Fruit fly (Drosophila melanogaster) whole organism, wandering third instar larva: ENCODE measurements around the gene Esp.
A peak's percentile ranks its signal among the peaks of the same experiment; 100 is the strongest.

ENCODE experiments used
- Abd-B ChIP-seq: fragments of >200 bp; optimal IDR thresholded peaks from 2 replicates; lab custom pipeline; 2017; ENCODE audit warnings: missing biosample characterization, missing genetic modification characterization
- CG32264 ChIP-seq: fragments of 200-800 bp; sonication (Bioruptor generic); optimal IDR thresholded peaks from 2 replicates; lab custom pipeline; 2016; ENCODE audit warnings: missing biosample characterization, missing genetic modification characterization
- CG9705 ChIP-seq: fragments of 200-800 bp; sonication (Bioruptor generic); optimal IDR thresholded peaks from 2 replicates; lab custom pipeline; 2018; ENCODE audit warnings: missing biosample characterization, mild to moderate bottlenecking, missing genetic modification characterization
- CrebA ChIP-seq: fragments of 200-800 bp; sonication (Bioruptor generic); optimal IDR thresholded peaks from 2 replicates; lab custom pipeline; 2016; ENCODE audit warnings: missing biosample characterization, mild to moderate bottlenecking, missing genetic modification characterization, borderline replicate concordance
- Dfd ChIP-seq: fragments of >200 bp; optimal IDR thresholded peaks from 2 replicates; lab custom pipeline; 2017; ENCODE audit warnings: missing biosample characterization, missing genetic modification characterization
- Dif ChIP-seq: fragments of 200-275, 200-300 bp; sonication (Bioruptor generic); optimal IDR thresholded peaks from 2 replicates; lab custom pipeline; 2018; ENCODE audit warnings: missing biosample characterization, missing genetic modification characterization; ENCODE audit not compliant: partially characterized antibody
- GATAd ChIP-seq: sonication (Bioruptor generic); optimal IDR thresholded peaks from 2 replicates; lab custom pipeline; 2016; ENCODE audit warnings: missing biosample characterization, missing genetic modification characterization
- HLH106 ChIP-seq: fragments of 200-800 bp; optimal IDR thresholded peaks from 3 replicates; lab custom pipeline; 2019; ENCODE audit warnings: missing biosample characterization, mild to moderate bottlenecking, missing genetic modification characterization, moderate library complexity
- Hnf4 ChIP-seq: fragments of 200-800 bp; sonication (Bioruptor generic); optimal IDR thresholded peaks from 2 replicates; lab custom pipeline; 2016; ENCODE audit warnings: missing biosample characterization, mild to moderate bottlenecking, missing genetic modification characterization
- Hr78 ChIP-seq: fragments of >200 bp; optimal IDR thresholded peaks from 2 replicates; lab custom pipeline; 2017; ENCODE audit warnings: missing biosample characterization, missing genetic modification characterization
- Hr83 ChIP-seq: fragments of 200-300 bp; sonication (Bioruptor generic); optimal IDR thresholded peaks from 2 replicates; lab custom pipeline; 2016; ENCODE audit warnings: missing biosample characterization, mild to moderate bottlenecking, missing genetic modification characterization, moderate library complexity; ENCODE audit not compliant: poor library complexity, severe bottlenecking
- Jra ChIP-seq: sonication (Bioruptor generic); optimal IDR thresholded peaks from 2 replicates; lab custom pipeline; 2016; ENCODE audit warnings: missing biosample characterization, missing genetic modification characterization
- Mio ChIP-seq: sonication (Bioruptor generic); optimal IDR thresholded peaks from 2 replicates; lab custom pipeline; 2016; ENCODE audit warnings: missing biosample characterization, missing genetic modification characterization
- Myc ChIP-seq: fragments of >200 bp; optimal IDR thresholded peaks from 2 replicates; lab custom pipeline; 2017
- N ChIP-seq: fragments of >200 bp; optimal IDR thresholded peaks from 2 replicates; lab custom pipeline; 2018; ENCODE audit warnings: missing biosample characterization, missing external identifiers, missing genetic modification characterization
- OdsH ChIP-seq: fragments of 200-800 bp; sonication (Bioruptor generic); optimal IDR thresholded peaks from 2 replicates; lab custom pipeline; 2016; ENCODE audit warnings: missing biosample characterization, mild to moderate bottlenecking, missing genetic modification characterization
- Rel ChIP-seq, 2 experiments: fragments of 200-800 bp; sonication (Bioruptor generic) in 1 of 2; optimal IDR thresholded peaks; 2 replicates in 1 of 2; 3 replicates in 1 of 2; lab custom pipeline; 2016 to 2019; ENCODE audit warnings: mild to moderate bottlenecking in 2 of 2, missing biosample characterization in 2 of 2, missing genetic modification characterization in 2 of 2, moderate library complexity in 1 of 2
- Sp1 ChIP-seq: fragments of 200-800 bp; sonication (Bioruptor generic); optimal IDR thresholded peaks from 3 replicates; lab custom pipeline; 2019; ENCODE audit warnings: missing biosample characterization, mild to moderate bottlenecking, missing genetic modification characterization, moderate library complexity
- Vsx2 ChIP-seq: fragments of 200-300, 225-300 bp; sonication (Bioruptor generic); optimal IDR thresholded peaks from 2 replicates; lab custom pipeline; 2018; ENCODE audit warnings: missing biosample characterization, missing genetic modification characterization; ENCODE audit not compliant: partially characterized antibody
- br ChIP-seq: fragments of 200-800 bp; sonication (Bioruptor generic); optimal IDR thresholded peaks from 2 replicates; lab custom pipeline; 2016; ENCODE audit warnings: missing biosample characterization, missing genetic modification characterization
- brk ChIP-seq: fragments of 200-800 bp; sonication (Bioruptor generic); optimal IDR thresholded peaks from 2 replicates; lab custom pipeline; 2016; ENCODE audit warnings: missing biosample characterization, mild to moderate bottlenecking, missing genetic modification characterization
- dl ChIP-seq, 2 experiments: fragments of 175-275, 200-275 bp in 1 of 2; fragments of 200-275 bp in 1 of 2; sonication (Bioruptor generic); optimal IDR thresholded peaks; lab custom pipeline; 2018; ENCODE audit warnings: mild to moderate bottlenecking in 2 of 2, missing biosample characterization in 2 of 2, missing genetic modification characterization in 2 of 2, moderate library complexity in 2 of 2; ENCODE audit not compliant: partially characterized antibody in 2 of 2, insufficient read depth in 1 of 2
- dmrt93B ChIP-seq: fragments of 200-800 bp; sonication (Bioruptor generic); optimal IDR thresholded peaks from 2 replicates; lab custom pipeline; 2018; ENCODE audit warnings: missing biosample characterization, mild to moderate bottlenecking, missing genetic modification characterization
- dsf ChIP-seq: sonication (Bioruptor generic); optimal IDR thresholded peaks from 2 replicates; lab custom pipeline; 2016; ENCODE audit warnings: missing biosample characterization, missing genetic modification characterization, borderline replicate concordance
- ey ChIP-seq: fragments of 200-800 bp; sonication (Bioruptor generic); optimal IDR thresholded peaks from 2 replicates; lab custom pipeline; 2016; ENCODE audit warnings: missing biosample characterization, missing genetic modification characterization
- foxo ChIP-seq, 2 experiments: fragments of 200-800 bp; sonication (Bioruptor generic); optimal IDR thresholded peaks; 2 replicates in 1 of 2; 3 replicates in 1 of 2; lab custom pipeline; 2016 to 2017; ENCODE audit warnings: missing biosample characterization in 2 of 2, missing genetic modification characterization in 2 of 2
- fru ChIP-seq: fragments of 200-800 bp; sonication (Bioruptor generic); optimal IDR thresholded peaks from 3 replicates; lab custom pipeline; 2016; ENCODE audit warnings: missing biosample characterization, mild to moderate bottlenecking, missing genetic modification characterization
- h ChIP-seq: fragments of 200-800 bp; sonication (Bioruptor generic); optimal IDR thresholded peaks from 3 replicates; lab custom pipeline; 2016; ENCODE audit warnings: missing biosample characterization, mild to moderate bottlenecking, missing genetic modification characterization
- jim ChIP-seq: fragments of 175-275, 200-325 bp; sonication (Bioruptor generic); optimal IDR thresholded peaks from 2 replicates; lab custom pipeline; 2016; ENCODE audit warnings: missing biosample characterization, mild to moderate bottlenecking, missing genetic modification characterization
- lola ChIP-seq: fragments of >200 bp; optimal IDR thresholded peaks from 2 replicates; lab custom pipeline; 2017; ENCODE audit warnings: missing biosample characterization, missing genetic modification characterization
- pan ChIP-seq: fragments of >200 bp; optimal IDR thresholded peaks from 2 replicates; lab custom pipeline; 2017
- psq ChIP-seq: fragments of 200-800 bp; sonication (Bioruptor generic); optimal IDR thresholded peaks from 3 replicates; lab custom pipeline; 2017; ENCODE audit warnings: missing biosample characterization, mild to moderate bottlenecking, missing genetic modification characterization, moderate library complexity
- rgr ChIP-seq: fragments of 200-800 bp; sonication (Bioruptor generic); optimal IDR thresholded peaks from 3 replicates; lab custom pipeline; 2016; ENCODE audit warnings: missing biosample characterization, mild to moderate bottlenecking, missing genetic modification characterization
- sage ChIP-seq: fragments of 200-800 bp; sonication (Bioruptor generic); optimal IDR thresholded peaks from 2 replicates; lab custom pipeline; 2016; ENCODE audit warnings: missing biosample characterization, mild to moderate bottlenecking, missing genetic modification characterization
- sv ChIP-seq: fragments of 200-800 bp; sonication (Bioruptor generic); optimal IDR thresholded peaks from 3 replicates; lab custom pipeline; 2016; ENCODE audit warnings: missing biosample characterization, missing genetic modification characterization
- tai ChIP-seq: sonication (Bioruptor generic); optimal IDR thresholded peaks from 2 replicates; lab custom pipeline; 2016; ENCODE audit warnings: missing biosample characterization, missing genetic modification characterization
- usp ChIP-seq: fragments of >200 bp; optimal IDR thresholded peaks from 2 replicates; lab custom pipeline; 2017; ENCODE audit warnings: missing biosample characterization, missing genetic modification characterization
- woc ChIP-seq: sonication (Bioruptor generic); optimal IDR thresholded peaks from 2 replicates; lab custom pipeline; 2016; ENCODE audit warnings: missing biosample characterization, mild to moderate bottlenecking, missing genetic modification characterization

Esp gene

DNA sequence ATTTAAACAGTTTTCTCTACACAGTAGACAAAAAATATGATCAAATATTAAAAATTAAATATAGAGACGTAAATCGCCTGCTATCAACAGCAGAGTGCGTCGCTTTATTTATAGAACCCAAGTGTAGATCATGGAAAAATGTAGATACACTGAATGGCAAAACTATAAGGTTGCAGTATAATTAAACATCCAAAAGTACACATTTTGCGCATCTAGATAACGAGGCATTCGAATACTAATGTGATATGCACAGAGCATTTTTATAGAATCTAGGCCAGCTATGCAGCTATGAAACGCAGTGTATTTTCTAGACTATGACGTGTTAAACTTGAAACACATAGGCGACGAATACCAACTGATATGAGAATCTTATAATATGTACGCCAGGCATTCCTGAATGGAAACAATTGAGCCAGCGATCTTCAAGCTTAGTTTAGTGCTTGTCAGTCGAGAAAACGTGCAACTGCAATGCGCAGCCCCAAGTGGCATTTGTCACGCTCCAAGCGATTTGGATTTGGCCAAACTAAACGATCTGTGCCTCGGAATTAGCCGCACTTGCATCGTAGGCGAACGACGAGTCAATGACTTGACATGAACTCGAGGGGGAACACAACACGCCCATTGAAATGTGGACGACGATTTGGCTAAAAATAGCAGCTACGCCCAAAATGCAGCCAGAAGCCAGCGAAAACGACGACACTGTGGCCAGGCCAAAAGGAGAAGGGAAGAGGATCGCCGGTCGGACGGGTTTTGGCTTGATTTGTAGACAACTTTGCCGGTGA, 30.7 kb upstream of the Esp start:
- TF ChIP-seq Mio (GFP tag; lab: Kevin White, UChicago) (peak; percentile 66), Hr78 (no peak), h (GFP tag; lab: Kevin White, UChicago) (peak; percentile 97), Myc (lab: Kevin White, UChicago) (no peak), foxo (GFP tag; optimal IDR thresholded peaks at IDR 0.05; lab: Kevin White, UChicago) (peak; percentile 87 to 95), CrebA (GFP tag; lab: Kevin White, UChicago) (no peak), dsf (GFP tag; lab: Kevin White, UChicago) (peak; percentile 61), usp (GFP tag; lab: Kevin White, UChicago) (no peak), Abd-B (GFP tag; lab: Kevin White, UChicago) (no peak), Dfd (no peak), sv (peak; percentile 88), CG9705 (GFP tag; lab: Kevin White, UChicago) (peak; percentile 41), dl (GFP tag; optimal IDR thresholded peaks at IDR 0.05; lab: Kevin White, UChicago; ENCODE audit: insufficient read depth in 1 of 2, partially characterized antibody in 2 of 2) (no peak), tai (peak; percentile 91), CG32264 (GFP tag; lab: Kevin White, UChicago) (peak; percentile 83), fru (GFP tag; lab: Kevin White, UChicago) (peak; percentile 95), Dif (GFP tag; lab: Kevin White, UChicago) (no peak), Vsx2 (GFP tag; lab: Kevin White, UChicago) (no peak), N (GFP tag; lab: Kevin White, UChicago) (no peak), sage (GFP tag; lab: Kevin White, UChicago) (peak; percentile 58), br (GFP tag; lab: Kevin White, UChicago) (peak; percentile 94), HLH106 (tag; lab: Kevin White, UChicago) (peak; percentile 91), OdsH (peak; percentile 94), lola (GFP tag; lab: Kevin White, UChicago) (no peak), jim (GFP tag; lab: Kevin White, UChicago) (no peak), rgr (GFP tag; lab: Kevin White, UChicago) (peak; percentile 96), Hnf4 (peak; percentile 94), Hr83 (GFP tag; lab: Kevin White, UChicago) (peak; percentile 58), ey (GFP tag; lab: Kevin White, UChicago) (peak; percentile 96), Rel (GFP tag; optimal IDR thresholded peaks at IDR 0.05; lab: Kevin White, UChicago) (peak; percentile 4), Rel (tag; optimal IDR thresholded peaks at IDR 0.05; lab: Kevin White, UChicago) (peak; percentile 65), Jra (GFP tag; lab: Kevin White, UChicago) (peak; percentile 92), brk (GFP tag; lab: Kevin White, UChicago) (peak; percentile 74), pan (lab: Kevin White, UChicago) (no peak), woc (GFP tag; lab: Kevin White, UChicago) (peak; percentile 73), psq (GFP tag; lab: Kevin White, UChicago) (peak; percentile 85), dmrt93B (GFP tag; lab: Kevin White, UChicago) (peak; percentile 81), GATAd (GFP tag; lab: Kevin White, UChicago) (peak; percentile 78), Sp1 (peak; percentile 89)
- TF ChIP-seq, all 38 proteins: peak for 25

dm6 chr3R:24812394-24812793, 29.3 kb upstream of the Esp start:
- no peak for TF ChIP-seq dmrt93B (GFP tag; lab: Kevin White, UChicago)
- TF ChIP-seq Vsx2 (GFP tag; lab: Kevin White, UChicago), result no peak
- TF ChIP-seq jim (GFP tag; lab: Kevin White, UChicago), result no peak
- TF ChIP-seq Rel (GFP tag; optimal IDR thresholded peaks at IDR 0.05; lab: Kevin White, UChicago), result no peak
- no peak for TF ChIP-seq Rel (tag; optimal IDR thresholded peaks at IDR 0.05; lab: Kevin White, UChicago)
- no peak for TF ChIP-seq usp (GFP tag; lab: Kevin White, UChicago)
- TF ChIP-seq Hnf4, result no peak
- TF ChIP-seq Mio (GFP tag; lab: Kevin White, UChicago), result no peak
- no peak for TF ChIP-seq psq (GFP tag; lab: Kevin White, UChicago)
- no peak for TF ChIP-seq HLH106 (tag; lab: Kevin White, UChicago)
- TF ChIP-seq dsf (GFP tag; lab: Kevin White, UChicago), result no peak
- TF ChIP-seq fru (GFP tag; lab: Kevin White, UChicago), result no peak
- no peak for TF ChIP-seq woc (GFP tag; lab: Kevin White, UChicago)
- no peak for TF ChIP-seq br (GFP tag; lab: Kevin White, UChicago)
- TF ChIP-seq N (GFP tag; lab: Kevin White, UChicago), result no peak
- no peak for TF ChIP-seq CrebA (GFP tag; lab: Kevin White, UChicago)
- no peak for TF ChIP-seq rgr (GFP tag; lab: Kevin White, UChicago)
- TF ChIP-seq dl (GFP tag; optimal IDR thresholded peaks at IDR 0.05; lab: Kevin White, UChicago; ENCODE audit: insufficient read depth in 1 of 2, partially characterized antibody in 2 of 2), result no peak
